Worm (Caenorhabditis elegans): Measurements from ENCODE around the gene rsp-3.

rsp-3 gene

ce11 chrIII:12711217-12711616, 23.5 kb upstream of the rsp-3 start, which contains the start of gene hut-1:
TSS of gene hut-1 (plus strand) at chrIII:12711560.
- TF ChIP-seq ama-1 (optimal IDR thresholded peaks at IDR 0.05) (peak; percentile 23), sem-4 (tag; optimal IDR thresholded peaks at IDR 0.05) (peak; percentile 59), nhr-25 (tag; optimal IDR thresholded peaks at IDR 0.05) (peak; percentile 2), ZK546.5 (tag; optimal IDR thresholded peaks at IDR 0.05) (no peak), sma-3 (GFP tag; optimal IDR thresholded peaks at IDR 0.05) (peak; percentile 25), unc-55 (GFP tag; optimal IDR thresholded peaks at IDR 0.05) (peak; percentile 84), F13H6.1 (tag; optimal IDR thresholded peaks at IDR 0.05) (no peak), lin-13 (GFP tag; optimal IDR thresholded peaks at IDR 0.05) (peak; percentile 60), C34F6.9 (tag; optimal IDR thresholded peaks at IDR 0.05) (peak; percentile 67), gmeb-1 (tag; optimal IDR thresholded peaks at IDR 0.05) (peak; percentile 70), nhr-11 (tag; optimal IDR thresholded peaks at IDR 0.05) (no peak), egl-27 (tag; optimal IDR thresholded peaks at IDR 0.05) (no peak), lsy-2 (tag; optimal IDR thresholded peaks at IDR 0.05) (peak in 1 of 2 experiments; percentile 68), ztf-4 (tag; optimal IDR thresholded peaks at IDR 0.05) (no peak), nhr-129 (tag; optimal IDR thresholded peaks at IDR 0.05) (peak; percentile 70), crh-2 (tag; optimal IDR thresholded peaks at IDR 0.05) (peak; percentile 54)

- TF ChIP-seq skn-1 (tag; optimal IDR thresholded peaks at IDR 0.05) (no peak), ztf-11 (tag; optimal IDR thresholded peaks at IDR 0.05) (no peak), nhr-11 (tag; optimal IDR thresholded peaks at IDR 0.05) (no peak), ZK546.5 (tag; optimal IDR thresholded peaks at IDR 0.05) (no peak), dmd-4 (tag; optimal IDR thresholded peaks at IDR 0.05) (no peak), sem-4 (tag; optimal IDR thresholded peaks at IDR 0.05) (no peak), ztf-1 (GFP tag; conservative IDR thresholded peaks at IDR 0.05) (no peak), peb-1 (tag; optimal IDR thresholded peaks at IDR 0.05) (no peak), ceh-82 (tag; optimal IDR thresholded peaks at IDR 0.05) (no peak), nhr-6 (tag; optimal IDR thresholded peaks at IDR 0.05) (no peak), fos-1 (tag; optimal IDR thresholded peaks at IDR 0.05) (no peak)
Measured at ce11 chrIII:12703237-12703636, 15.5 kb upstream of the rsp-3 start.

- TF ChIP-seq zag-1 (tag; optimal IDR thresholded peaks at IDR 0.05) (no peak), C34F6.9 (tag; optimal IDR thresholded peaks at IDR 0.05) (no peak), ceh-16 (tag; optimal IDR thresholded peaks at IDR 0.05) (no peak)
Measured at ce11 chrIII:12702375-12702774, 14.7 kb upstream of the rsp-3 start.

ce11 chrIII:12699194-12699593, 11.5 kb upstream of the rsp-3 start, which contains the start of gene sas-1:
TSS of gene sas-1 (plus strand) at chrIII:12699494.
- TF ChIP-seq sma-9 (GFP tag; optimal IDR thresholded peaks at IDR 0.05): no peak
- TF ChIP-seq sma-9 (tag; optimal IDR thresholded peaks at IDR 0.05): no peak
- TF ChIP-seq lin-13 (GFP tag; optimal IDR thresholded peaks at IDR 0.05): no peak
- TF ChIP-seq ceh-82 (tag; optimal IDR thresholded peaks at IDR 0.05): no peak
- no peak for TF ChIP-seq mbf-1 (tag; optimal IDR thresholded peaks at IDR 0.05)
- no peak for TF ChIP-seq elt-3 (tag; optimal IDR thresholded peaks at IDR 0.05)
- no peak for TF ChIP-seq nhr-12 (tag; optimal IDR thresholded peaks at IDR 0.05)

ce11 chrIII:12697591-12697990, 9.9 kb upstream of the rsp-3 start:
- TF ChIP-seq sma-3 (GFP tag; optimal IDR thresholded peaks at IDR 0.05): no peak
- TF ChIP-seq zag-1 (tag; optimal IDR thresholded peaks at IDR 0.05): no peak
- TF ChIP-seq ama-1 (optimal IDR thresholded peaks at IDR 0.05): no peak
- no peak for TF ChIP-seq unc-39 (tag; optimal IDR thresholded peaks at IDR 0.05)
- no peak for TF ChIP-seq lin-39 (tag; optimal IDR thresholded peaks at IDR 0.05)
- no peak for TF ChIP-seq mbf-1 (tag; optimal IDR thresholded peaks at IDR 0.05)

- no peak for TF ChIP-seq mdl-1 (tag; optimal IDR thresholded peaks at IDR 0.05)
- TF ChIP-seq F13H6.1 (tag; optimal IDR thresholded peaks at IDR 0.05): no peak
- no peak for TF ChIP-seq egl-27 (tag; optimal IDR thresholded peaks at IDR 0.05)
Measured at ce11 chrIII:12687382-12687781, 340 bp downstream of the rsp-3 start.
